Worm (Caenorhabditis elegans): ENCODE measurements around the gene clp-1.
A peak's percentile ranks its signal among the peaks of the same experiment; 100 is the strongest.

The clp-1 gene

DNA sequence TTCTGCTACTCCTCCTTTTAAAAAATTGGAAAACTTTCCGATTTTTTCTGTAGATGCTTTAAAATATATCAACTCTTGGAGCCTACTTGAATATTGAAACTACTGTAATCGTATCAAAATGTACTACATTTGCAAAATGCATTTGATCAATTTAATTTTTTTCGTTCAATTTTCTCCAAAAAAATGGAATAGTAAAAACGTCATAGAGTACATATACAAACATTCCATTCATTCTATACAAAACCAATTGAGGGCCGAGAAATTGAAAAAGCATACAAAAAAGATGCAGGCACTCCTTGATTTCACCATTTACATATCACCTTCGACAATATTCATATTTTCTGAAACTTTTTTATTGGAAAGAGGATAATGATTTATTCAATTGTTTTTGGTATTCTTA is 24.3 kb downstream of the clp-1 start, which contains the start of gene C06G4.6:
Gene C06G4.6 (plus strand): TSS at position 301 of the 400 bp plus-strand sequence.
- TF ChIP-seq tbx-37 (GFP tag; conservative IDR thresholded peaks at IDR 0.05) (no peak), aly-1 (tag; optimal IDR thresholded peaks at IDR 0.05) (no peak), sea-1 (GFP tag; conservative IDR thresholded peaks at IDR 0.05) (no peak), B0310.2 (tag; optimal IDR thresholded peaks at IDR 0.05) (no peak), hmbx-1 (tag; optimal IDR thresholded peaks at IDR 0.05) (no peak), pes-1 (GFP tag; IDR thresholded peaks at IDR 0.05) (no peak), ets-7 (tag; optimal IDR thresholded peaks at IDR 0.05) (no peak), ama-1 (optimal IDR thresholded peaks at IDR 0.05) (no peak), tbx-11 (GFP tag; IDR thresholded peaks at IDR 0.05) (no peak), ceh-36 (tag; optimal IDR thresholded peaks at IDR 0.05) (no peak)

DNA sequence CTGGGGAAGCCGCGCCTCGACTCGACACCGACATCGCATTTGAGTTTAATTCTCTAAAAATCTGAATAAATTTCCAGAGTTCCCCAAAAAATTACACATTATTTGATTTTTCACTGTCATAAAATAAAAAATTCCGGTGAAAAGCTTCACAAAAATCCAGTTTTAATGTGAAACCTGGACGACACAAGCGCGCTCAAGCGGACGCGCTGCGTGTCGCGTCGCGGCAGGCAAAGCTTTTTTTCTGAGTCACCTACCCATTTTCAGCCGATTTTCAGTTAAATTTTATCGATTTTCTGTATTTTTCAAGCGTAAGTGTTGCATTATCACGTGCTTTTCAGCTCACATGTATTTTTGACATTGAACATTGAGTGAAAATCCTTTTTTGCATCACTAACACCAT is 30.0 kb downstream of the clp-1 start, which contains the start of gene cit-1.1:
Gene cit-1.1 (minus strand): TSS at position 53 of the 400 bp plus-strand sequence.
- TF ChIP-seq pes-1 (GFP tag; IDR thresholded peaks at IDR 0.05) = no peak
- TF ChIP-seq flt-1 (GFP tag; IDR thresholded peaks at IDR 0.05) = no peak
- TF ChIP-seq hmg-4 (GFP tag; optimal IDR thresholded peaks at IDR 0.05) = no peak
- TF ChIP-seq aly-1 (tag; optimal IDR thresholded peaks at IDR 0.05) = no peak
- TF ChIP-seq ceh-13 (GFP tag; optimal IDR thresholded peaks at IDR 0.05) = no peak
- no peak for TF ChIP-seq hmbx-1 (tag; optimal IDR thresholded peaks at IDR 0.05)
- no peak for TF ChIP-seq F13C5.2 (tag; optimal IDR thresholded peaks at IDR 0.05)
- no peak for TF ChIP-seq tbx-37 (GFP tag; conservative IDR thresholded peaks at IDR 0.05)

DNA sequence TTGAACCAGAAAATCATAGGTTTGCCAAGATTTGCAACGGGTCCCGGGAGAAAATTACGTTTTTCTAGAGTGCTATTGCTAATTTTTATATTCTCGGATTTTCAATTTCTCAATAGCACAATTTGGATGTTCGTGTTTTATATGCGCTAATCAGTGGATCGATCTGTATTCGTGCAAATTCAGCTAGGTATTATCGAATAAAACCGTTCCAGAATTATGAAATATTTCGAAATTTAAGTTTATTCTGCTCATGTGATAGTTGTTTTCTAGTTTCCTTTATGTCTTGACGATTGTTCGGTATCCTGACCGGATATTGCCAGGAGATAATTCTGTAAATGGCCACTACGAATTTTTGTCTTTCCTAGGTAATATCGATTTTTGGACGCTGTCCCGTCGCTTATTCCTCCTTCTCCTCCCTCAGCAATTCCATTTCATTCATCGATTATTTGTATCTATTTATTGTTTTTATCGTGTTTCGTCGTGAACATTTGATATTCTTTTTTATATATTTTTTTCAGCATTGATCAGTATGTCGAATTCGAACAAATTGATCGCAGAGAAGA is 30.6 kb downstream of the clp-1 start, which contains the start of gene cit-1.2:
Gene cit-1.2 (plus strand): TSS at position 513 of the 563 bp plus-strand sequence.
- no peak for TF ChIP-seq ceh-13 (GFP tag; optimal IDR thresholded peaks at IDR 0.05)
- no peak for TF ChIP-seq tra-4 (tag; optimal IDR thresholded peaks at IDR 0.05)

DNA sequence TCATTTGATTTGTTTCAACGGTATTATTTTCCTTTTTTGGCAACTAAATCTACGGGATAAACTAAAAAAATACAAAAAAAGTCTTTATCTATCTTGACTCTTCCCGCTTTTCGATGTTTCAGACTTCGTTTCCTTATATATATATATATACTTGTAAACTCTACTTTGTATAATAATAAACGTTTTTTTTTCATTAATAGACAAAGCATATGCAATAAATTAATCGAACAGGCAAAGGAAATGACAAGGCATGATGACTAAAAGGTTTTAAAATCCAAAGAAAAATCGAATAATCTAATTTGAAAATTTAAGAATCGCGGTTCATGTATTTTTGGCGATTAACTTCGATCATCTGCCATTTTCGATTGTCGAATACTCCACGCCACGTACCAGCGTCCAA is 33.8 kb downstream of the clp-1 start:
- TF ChIP-seq B0310.2 (tag; optimal IDR thresholded peaks at IDR 0.05) = no peak
- TF ChIP-seq tra-4 (tag; optimal IDR thresholded peaks at IDR 0.05) = no peak
- no peak for TF ChIP-seq hmg-4 (GFP tag; optimal IDR thresholded peaks at IDR 0.05)
- no peak for TF ChIP-seq hmbx-1 (tag; optimal IDR thresholded peaks at IDR 0.05)
- no peak for TF ChIP-seq tbx-11 (GFP tag; IDR thresholded peaks at IDR 0.05)
- no peak for TF ChIP-seq sea-1 (GFP tag; conservative IDR thresholded peaks at IDR 0.05)
- no peak for TF ChIP-seq ama-1 (optimal IDR thresholded peaks at IDR 0.05)
- TF ChIP-seq hnd-1 (tag; optimal IDR thresholded peaks at IDR 0.05) = no peak
- TF ChIP-seq flt-1 (GFP tag; IDR thresholded peaks at IDR 0.05) = no peak
- no peak for TF ChIP-seq ceh-36 (tag; optimal IDR thresholded peaks at IDR 0.05)
- TF ChIP-seq pes-1 (GFP tag; IDR thresholded peaks at IDR 0.05) = no peak
- TF ChIP-seq ets-7 (tag; optimal IDR thresholded peaks at IDR 0.05) = no peak
- TF ChIP-seq scrt-1 (GFP tag; IDR thresholded peaks at IDR 0.05) = no peak
- no peak for TF ChIP-seq F13C5.2 (tag; optimal IDR thresholded peaks at IDR 0.05)
- no peak for TF ChIP-seq tbx-37 (GFP tag; conservative IDR thresholded peaks at IDR 0.05)
- no peak for TF ChIP-seq aly-1 (tag; optimal IDR thresholded peaks at IDR 0.05)
- no peak for TF ChIP-seq ceh-13 (GFP tag; optimal IDR thresholded peaks at IDR 0.05)

DNA sequence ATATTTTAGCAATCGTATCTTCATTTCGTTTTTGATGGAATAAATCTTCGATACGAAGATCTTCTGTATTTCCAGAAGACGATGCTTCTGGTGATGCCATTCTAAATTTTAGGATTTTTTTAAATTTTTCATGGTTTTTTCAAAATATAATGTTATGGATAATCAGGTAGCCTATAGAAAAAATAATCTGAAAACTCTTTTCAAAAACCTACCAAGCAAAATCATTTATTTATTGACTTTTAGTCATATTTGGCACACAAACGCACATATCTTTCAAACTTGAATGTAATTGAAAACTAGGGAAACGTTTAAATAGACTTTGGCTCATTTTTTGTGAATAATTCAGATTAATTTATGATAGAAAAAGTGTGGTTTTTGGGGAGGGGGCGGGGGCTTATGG is 36.7 kb downstream of the clp-1 start, which contains the start of gene F44B9.5:
Gene F44B9.5 (minus strand): TSS at position 101 of the 400 bp plus-strand sequence.
- TF ChIP-seq ama-1 (optimal IDR thresholded peaks at IDR 0.05) = no peak
- TF ChIP-seq B0310.2 (tag; optimal IDR thresholded peaks at IDR 0.05) = no peak
- TF ChIP-seq pes-1 (GFP tag; IDR thresholded peaks at IDR 0.05) = no peak
- TF ChIP-seq tra-4 (tag; optimal IDR thresholded peaks at IDR 0.05) = no peak
- no peak for TF ChIP-seq aly-1 (tag; optimal IDR thresholded peaks at IDR 0.05)
- no peak for TF ChIP-seq ets-7 (tag; optimal IDR thresholded peaks at IDR 0.05)

DNA sequence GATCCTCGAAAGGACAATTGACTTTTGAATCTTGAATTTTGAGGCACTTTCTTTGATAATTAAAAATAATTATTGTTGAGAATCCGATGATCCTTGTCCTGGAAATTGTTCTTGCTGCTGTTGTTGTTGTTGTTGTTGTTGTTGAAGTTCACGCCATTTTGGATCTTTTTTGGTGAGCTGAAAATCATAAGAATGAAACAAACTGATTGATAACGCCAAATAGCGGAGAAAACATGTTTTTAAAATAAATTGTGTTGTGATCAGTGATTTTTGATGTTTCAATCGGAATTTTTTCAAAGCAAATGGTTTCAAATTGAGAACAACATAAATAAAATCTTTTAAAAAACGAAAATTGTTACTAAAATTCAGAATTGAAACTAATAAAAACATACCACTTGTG is 37.3 kb downstream of the clp-1 start:
- TF ChIP-seq tbx-37 (GFP tag; conservative IDR thresholded peaks at IDR 0.05) = no peak
- TF ChIP-seq scrt-1 (GFP tag; IDR thresholded peaks at IDR 0.05) = no peak
- TF ChIP-seq hmbx-1 (tag; optimal IDR thresholded peaks at IDR 0.05) = no peak
- no peak for TF ChIP-seq ceh-13 (GFP tag; optimal IDR thresholded peaks at IDR 0.05)
- TF ChIP-seq flt-1 (GFP tag; IDR thresholded peaks at IDR 0.05) = no peak
- TF ChIP-seq tbx-11 (GFP tag; IDR thresholded peaks at IDR 0.05) = no peak
- TF ChIP-seq pes-1 (GFP tag; IDR thresholded peaks at IDR 0.05) = no peak
- TF ChIP-seq hnd-1 (tag; optimal IDR thresholded peaks at IDR 0.05) = no peak
- no peak for TF ChIP-seq F13C5.2 (tag; optimal IDR thresholded peaks at IDR 0.05)
- TF ChIP-seq sea-1 (GFP tag; conservative IDR thresholded peaks at IDR 0.05) = no peak
- TF ChIP-seq tra-4 (tag; optimal IDR thresholded peaks at IDR 0.05) = no peak

DNA sequence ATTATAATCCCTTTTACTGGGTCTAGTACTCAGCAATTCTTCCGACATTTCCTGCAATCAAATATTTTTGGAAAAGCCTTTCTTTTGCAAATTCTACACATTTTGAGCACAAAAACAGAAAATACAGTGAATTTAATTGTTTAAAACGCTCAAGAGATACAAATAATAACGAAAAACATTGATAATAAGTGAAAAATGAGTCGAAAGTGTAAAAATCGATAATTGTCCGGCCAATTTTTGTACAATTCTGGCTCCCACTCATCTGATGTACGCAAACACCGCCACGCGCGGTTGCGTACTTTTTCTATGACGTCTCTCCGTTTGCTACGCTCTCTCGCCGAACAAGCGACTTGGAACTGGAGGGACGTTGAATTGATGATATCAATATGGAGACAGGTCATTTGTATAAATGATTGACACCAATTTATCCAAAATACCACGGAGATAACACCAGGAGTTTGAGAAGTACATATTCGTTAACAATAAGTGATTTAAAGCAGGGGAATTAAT is 41.1 kb downstream of the clp-1 start, which contains the start of gene lin-36:
Gene lin-36 (minus strand): TSS at position 51 of the 510 bp plus-strand sequence.
- TF ChIP-seq flt-1 (GFP tag; IDR thresholded peaks at IDR 0.05) (no peak), F13C5.2 (tag; optimal IDR thresholded peaks at IDR 0.05) (peak; percentile 78), ceh-13 (GFP tag; optimal IDR thresholded peaks at IDR 0.05) (no peak), pes-1 (GFP tag; IDR thresholded peaks at IDR 0.05) (peak; percentile 57; the same call in 1 of the 2 replicates), hmg-4 (GFP tag; optimal IDR thresholded peaks at IDR 0.05) (peak; percentile 26), ceh-36 (tag; optimal IDR thresholded peaks at IDR 0.05) (no peak), aly-1 (tag; optimal IDR thresholded peaks at IDR 0.05) (no peak), tra-4 (tag; optimal IDR thresholded peaks at IDR 0.05) (no peak), sea-1 (GFP tag; conservative IDR thresholded peaks at IDR 0.05) (0 out of 2 replicates have a peak, but pooled peaks have one; percentile 11)

ce11 chrIII:8022077-8022476 is 42.3 kb downstream of the clp-1 start, which contains the start of gene F44B9.2:
Gene F44B9.2, plus strand, starts transcription at chrIII:8022463.
- TF ChIP-seq ceh-13 (GFP tag; optimal IDR thresholded peaks at IDR 0.05) (no peak), pes-1 (GFP tag; IDR thresholded peaks at IDR 0.05) (no peak), ceh-36 (tag; optimal IDR thresholded peaks at IDR 0.05) (no peak), flt-1 (GFP tag; IDR thresholded peaks at IDR 0.05) (no peak), sea-1 (GFP tag; conservative IDR thresholded peaks at IDR 0.05) (no peak), ama-1 (optimal IDR thresholded peaks at IDR 0.05) (no peak), tra-4 (tag; optimal IDR thresholded peaks at IDR 0.05) (no peak), scrt-1 (GFP tag; IDR thresholded peaks at IDR 0.05) (no peak), tbx-37 (GFP tag; conservative IDR thresholded peaks at IDR 0.05) (no peak), B0310.2 (tag; optimal IDR thresholded peaks at IDR 0.05) (no peak), tbx-11 (GFP tag; IDR thresholded peaks at IDR 0.05) (no peak), hmg-4 (GFP tag; optimal IDR thresholded peaks at IDR 0.05) (no peak), hnd-1 (tag; optimal IDR thresholded peaks at IDR 0.05) (no peak), aly-1 (tag; optimal IDR thresholded peaks at IDR 0.05) (no peak), hmbx-1 (tag; optimal IDR thresholded peaks at IDR 0.05) (no peak), F13C5.2 (tag; optimal IDR thresholded peaks at IDR 0.05) (no peak), ets-7 (tag; optimal IDR thresholded peaks at IDR 0.05) (no peak)
